Worm (Caenorhabditis elegans): ENCODE results near the gene F45E1.4.

The F45E1.4 gene

DNA sequence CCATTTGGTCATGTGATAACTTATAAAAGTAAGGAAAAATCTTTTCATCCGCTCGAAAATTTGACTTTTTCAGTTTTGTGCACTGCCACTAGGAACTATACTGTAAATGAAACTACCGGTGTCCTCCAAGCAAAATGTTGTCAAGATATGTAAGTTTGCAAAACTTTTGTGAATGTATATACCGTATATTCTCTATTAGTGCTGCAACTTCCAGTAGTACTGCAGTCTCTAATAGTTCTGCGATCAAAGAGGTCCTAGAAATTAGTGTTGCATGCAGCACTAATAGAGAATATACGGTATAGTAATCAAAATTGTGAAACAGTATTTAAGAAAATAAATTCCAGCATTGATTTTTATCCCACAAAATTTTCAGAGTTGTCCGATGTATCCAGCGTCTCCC, 44.3 kb downstream of the F45E1.4 start:
- TF ChIP-seq ztf-11 (tag; optimal IDR thresholded peaks at IDR 0.05) = no peak
- TF ChIP-seq nhr-237 (tag; optimal IDR thresholded peaks at IDR 0.05) = no peak
- no peak for TF ChIP-seq ceh-43 (GFP tag; optimal IDR thresholded peaks at IDR 0.05)
- no peak for TF ChIP-seq ces-1 (GFP tag; optimal IDR thresholded peaks at IDR 0.05)
- TF ChIP-seq blmp-1 (tag; optimal IDR thresholded peaks at IDR 0.05) = no peak
- no peak for TF ChIP-seq unc-62 (GFP tag; optimal IDR thresholded peaks at IDR 0.05)
- no peak for TF ChIP-seq ham-2 (GFP tag; optimal IDR thresholded peaks at IDR 0.05)
- TF ChIP-seq mls-2 (tag; optimal IDR thresholded peaks at IDR 0.05) = no peak
- TF ChIP-seq ceh-83 (GFP tag; optimal IDR thresholded peaks at IDR 0.05) = no peak

DNA sequence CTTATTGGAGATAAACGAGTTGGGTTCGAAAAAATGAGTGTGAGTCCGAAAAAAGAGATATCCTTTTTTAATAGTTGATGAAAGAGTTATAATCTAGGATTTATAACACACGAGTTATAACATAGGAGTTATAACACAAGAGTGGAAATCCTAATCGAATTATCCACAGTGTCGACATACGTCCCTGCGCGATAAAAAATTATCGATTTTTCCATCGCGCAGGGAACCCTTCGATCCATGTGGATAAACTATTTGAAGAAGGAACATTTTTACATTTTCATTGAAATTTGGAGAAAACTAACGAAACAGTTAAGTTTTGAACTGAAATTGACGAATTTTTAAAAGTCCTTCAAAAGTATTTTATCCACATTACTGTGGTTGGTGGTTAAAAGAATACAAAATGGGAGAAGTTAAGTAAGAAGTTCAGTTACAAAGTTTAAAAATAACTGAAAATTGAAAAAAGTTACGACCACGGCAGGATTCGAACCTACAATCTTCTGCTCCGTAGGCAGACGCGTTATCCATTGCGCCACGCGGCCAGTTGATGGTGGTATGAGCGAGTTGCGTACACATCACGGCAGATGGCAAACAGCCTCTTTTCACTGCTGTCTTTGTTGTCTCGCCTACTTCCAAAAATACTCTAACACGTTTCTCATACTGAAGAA, 50.6 kb downstream of the F45E1.4 start:
- TF ChIP-seq drap-1 (GFP tag; optimal IDR thresholded peaks at IDR 0.05) (peak; percentile 87), cnd-1 (tag; optimal IDR thresholded peaks at IDR 0.05) (peak; percentile 21), mls-2 (tag; optimal IDR thresholded peaks at IDR 0.05) (peak; percentile 41), lin-13 (tag; optimal IDR thresholded peaks at IDR 0.05) (peak; percentile 60), elt-1 (tag; optimal IDR thresholded peaks at IDR 0.05; ENCODE audit: borderline replicate concordance, insufficient read depth) (peak; percentile 45), unc-39 (tag; optimal IDR thresholded peaks at IDR 0.05) (no peak), pha-4 (tag; optimal IDR thresholded peaks at IDR 0.05) (peak; percentile 80), M03D4.4 (tag; optimal IDR thresholded peaks at IDR 0.05) (peak; percentile 44), blmp-1 (tag; optimal IDR thresholded peaks at IDR 0.05) (no peak), nhr-2 (tag; optimal IDR thresholded peaks at IDR 0.05) (peak; percentile 34), flh-1 (GFP tag; optimal IDR thresholded peaks at IDR 0.05) (no peak), hlh-1 (tag; optimal IDR thresholded peaks at IDR 0.05) (peak; percentile 77), mep-1 (tag; optimal IDR thresholded peaks at IDR 0.05) (peak; percentile 80), snpc-4 (tag; optimal IDR thresholded peaks at IDR 0.05) (no peak), ces-1 (GFP tag; optimal IDR thresholded peaks at IDR 0.05) (peak; percentile 99), lsy-2 (tag; optimal IDR thresholded peaks at IDR 0.05) (peak; percentile 87), nhr-28 (tag; optimal IDR thresholded peaks at IDR 0.05) (no peak), tbx-8 (GFP tag; optimal IDR thresholded peaks at IDR 0.05) (peak; percentile 53), unc-120 (tag; optimal IDR thresholded peaks at IDR 0.05; ENCODE audit: poor library complexity, severe bottlenecking) (peak; percentile 81), nhr-237 (tag; optimal IDR thresholded peaks at IDR 0.05) (peak; percentile 99), ham-2 (GFP tag; optimal IDR thresholded peaks at IDR 0.05) (no peak), elt-3 (tag; optimal IDR thresholded peaks at IDR 0.05) (peak; percentile 64), sptf-1 (tag; optimal IDR thresholded peaks at IDR 0.05) (peak; percentile 59), ztf-11 (tag; optimal IDR thresholded peaks at IDR 0.05) (peak; percentile 89), nhr-12 (tag; optimal IDR thresholded peaks at IDR 0.05) (peak; percentile 54), sem-2 (GFP tag; optimal IDR thresholded peaks at IDR 0.05) (peak; percentile 55), nhr-76 (tag; optimal IDR thresholded peaks at IDR 0.05) (no peak), unc-62 (GFP tag; optimal IDR thresholded peaks at IDR 0.05) (peak; percentile 75), zip-8 (tag; optimal IDR thresholded peaks at IDR 0.05) (peak; percentile 10), ceh-83 (GFP tag; optimal IDR thresholded peaks at IDR 0.05) (peak; percentile 80), bed-3 (GFP tag; optimal IDR thresholded peaks at IDR 0.05) (peak; percentile 5), ceh-43 (GFP tag; optimal IDR thresholded peaks at IDR 0.05) (no peak), ceh-39 (tag; optimal IDR thresholded peaks at IDR 0.05) (peak; percentile 94), lin-32 (GFP tag; optimal IDR thresholded peaks at IDR 0.05) (no peak), mab-5 (tag; optimal IDR thresholded peaks at IDR 0.05) (peak; percentile 96)

DNA sequence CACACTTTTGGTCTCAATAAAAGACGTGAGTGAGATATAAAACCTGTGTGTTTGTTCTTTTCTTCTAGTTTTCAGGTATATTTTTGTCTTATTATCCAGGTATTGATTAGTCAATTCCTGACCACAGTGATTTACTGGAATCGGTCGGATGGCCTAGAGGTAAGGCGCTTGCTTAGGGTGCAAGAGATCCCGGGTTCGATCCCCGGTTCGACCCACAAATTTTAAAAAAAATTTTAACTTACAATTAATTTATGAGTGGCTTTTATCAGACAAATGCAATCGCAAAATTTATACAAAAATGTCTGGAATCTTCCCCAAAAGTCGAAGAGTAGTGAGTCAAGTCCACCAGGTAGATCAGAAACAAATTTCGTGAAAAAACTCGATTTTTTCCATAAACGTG, 51.6 kb downstream of the F45E1.4 start:
- TF ChIP-seq nhr-76 (tag; optimal IDR thresholded peaks at IDR 0.05) (no peak), unc-62 (GFP tag; optimal IDR thresholded peaks at IDR 0.05) (no peak), ceh-43 (GFP tag; optimal IDR thresholded peaks at IDR 0.05) (no peak), hlh-1 (tag; optimal IDR thresholded peaks at IDR 0.05) (no peak), M03D4.4 (tag; optimal IDR thresholded peaks at IDR 0.05) (no peak), zip-8 (tag; optimal IDR thresholded peaks at IDR 0.05) (no peak), elt-1 (tag; optimal IDR thresholded peaks at IDR 0.05; ENCODE audit: borderline replicate concordance, insufficient read depth) (no peak), blmp-1 (tag; optimal IDR thresholded peaks at IDR 0.05) (no peak), ceh-39 (tag; optimal IDR thresholded peaks at IDR 0.05) (no peak), drap-1 (GFP tag; optimal IDR thresholded peaks at IDR 0.05) (no peak), snpc-4 (tag; optimal IDR thresholded peaks at IDR 0.05) (no peak), mab-5 (tag; optimal IDR thresholded peaks at IDR 0.05) (no peak), nhr-12 (tag; optimal IDR thresholded peaks at IDR 0.05) (no peak), elt-3 (tag; optimal IDR thresholded peaks at IDR 0.05) (no peak)

Data from whole organism, mixed stage, embryonic.